Fruit fly (Drosophila melanogaster): ENCODE measurements around the gene CG8219.

The CG8219 gene

dm6 chr3L:6181776-6182175 is 18.5 kb upstream of the CG8219 start, which contains the start of gene CG10274 (continued):
- TF ChIP-seq cwo (GFP tag; optimal IDR thresholded peaks at IDR 0.05) = no peak
- TF ChIP-seq Doc2 (GFP tag; IDR thresholded peaks at IDR 0.05) = no peak
- TF ChIP-seq wdn (GFP tag; IDR thresholded peaks at IDR 0.05) = peak; percentile 40; the same call in 1 of the 2 replicates
- TF ChIP-seq HLH3B (GFP tag; IDR thresholded peaks at IDR 0.05) = peak; percentile 65
- peak in 1 of 3 experiments; percentile 81 for TF ChIP-seq lola (GFP tag; optimal IDR thresholded peaks at IDR 0.05)
- TF ChIP-seq CG16863 (GFP tag; optimal IDR thresholded peaks at IDR 0.05) = peak; percentile 64
- TF ChIP-seq CG1603 (tag; optimal IDR thresholded peaks at IDR 0.05) = no peak
- peak; percentile 76 for TF ChIP-seq CG9727 (GFP tag; optimal IDR thresholded peaks at IDR 0.05)
- TF ChIP-seq Max (GFP tag; optimal IDR thresholded peaks at IDR 0.05) = peak; percentile 74
- TF ChIP-seq CG4707 (GFP tag; optimal IDR thresholded peaks at IDR 0.05) = no peak
- TF ChIP-seq cas (GFP tag; IDR thresholded peaks at IDR 0.05) = no peak
- TF ChIP-seq row (GFP tag; IDR thresholded peaks at IDR 0.05) = peak; percentile 97
- TF ChIP-seq CG18011 (GFP tag; optimal IDR thresholded peaks at IDR 0.05) = peak; percentile 59
- TF ChIP-seq CG10147 (GFP tag; optimal IDR thresholded peaks at IDR 0.05) = no peak
- TF ChIP-seq GATAe (GFP tag; conservative IDR thresholded peaks at IDR 0.05) = no peak; the same call in 1 of the 2 replicates
- TF ChIP-seq Hand (GFP tag; optimal IDR thresholded peaks at IDR 0.05) = no peak
- TF ChIP-seq sim (GFP tag; IDR thresholded peaks at IDR 0.05) = no peak
- peak; percentile 81 for TF ChIP-seq NfI (GFP tag; optimal IDR thresholded peaks at IDR 0.05)
- TF ChIP-seq pb (GFP tag; optimal IDR thresholded peaks at IDR 0.05) = no peak
- no peak for TF ChIP-seq kah (GFP tag; optimal IDR thresholded peaks at IDR 0.05)
- no peak for TF ChIP-seq lov (optimal IDR thresholded peaks at IDR 0.05)
- no peak for TF ChIP-seq lov (GFP tag; IDR thresholded peaks at IDR 0.05)
- no peak for TF ChIP-seq br (optimal IDR thresholded peaks at IDR 0.05)
- TF ChIP-seq jumu (GFP tag; optimal IDR thresholded peaks at IDR 0.05) = peak; percentile 64
- peak; percentile 85 for TF ChIP-seq lilli (GFP tag; optimal IDR thresholded peaks at IDR 0.05)
- TF ChIP-seq CG12744 (GFP tag; optimal IDR thresholded peaks at IDR 0.05) = peak; percentile 48
- TF ChIP-seq esg (GFP tag; conservative IDR thresholded peaks at IDR 0.05) = peak; percentile 54; the same call in 1 of the 2 replicates
- TF ChIP-seq dysf (GFP tag; IDR thresholded peaks at IDR 0.05) = peak; percentile 66; the same call in 1 of the 3 replicates
- TF ChIP-seq CG14050 (GFP tag; IDR thresholded peaks at IDR 0.05) = peak; percentile 34; the same call in 1 of the 3 replicates
- peak; percentile 79 for TF ChIP-seq tin (GFP tag; optimal IDR thresholded peaks at IDR 0.05)
- no peak for TF ChIP-seq Dek (tag; optimal IDR thresholded peaks at IDR 0.05)
- peak; percentile 35; the same call in 1 of the 2 replicates for TF ChIP-seq CG31224 (GFP tag; IDR thresholded peaks at IDR 0.05)
- peak; percentile 77 for TF ChIP-seq CG2116 (GFP tag; optimal IDR thresholded peaks at IDR 0.05)
- no peak for TF ChIP-seq danr (GFP tag; IDR thresholded peaks at IDR 0.05)
- TF ChIP-seq trem (tag; optimal IDR thresholded peaks at IDR 0.05) = peak; percentile 98
- TF ChIP-seq D (optimal IDR thresholded peaks at IDR 0.05) = no peak
- TF ChIP-seq D (GFP tag; optimal IDR thresholded peaks at IDR 0.05) = peak; percentile 29
- TF ChIP-seq CoRest (tag; optimal IDR thresholded peaks at IDR 0.05) = peak; percentile 90
- no peak for TF ChIP-seq Trl (optimal IDR thresholded peaks at IDR 0.05)
- peak; percentile 71 for TF ChIP-seq Trl (GFP tag; optimal IDR thresholded peaks at IDR 0.05)
- no peak for TF ChIP-seq CG2199 (GFP tag; IDR thresholded peaks at IDR 0.05)
- no peak for TF ChIP-seq CG6254 (GFP tag; optimal IDR thresholded peaks at IDR 0.05)
- TF ChIP-seq da (GFP tag; optimal IDR thresholded peaks at IDR 0.05) = peak; percentile 30
- TF ChIP-seq CG7357 (GFP tag; IDR thresholded peaks at IDR 0.05) = peak; percentile 33; the same call in 1 of the 3 replicates
- peak; percentile 93 for TF ChIP-seq Med (GFP tag)
- TF ChIP-seq CG31365 (tag; optimal IDR thresholded peaks at IDR 0.05) = no peak
- peak; percentile 24 for TF ChIP-seq CG9797 (GFP tag; optimal IDR thresholded peaks at IDR 0.05)
- TF ChIP-seq D19A (tag; optimal IDR thresholded peaks at IDR 0.05) = no peak
- peak; percentile 76 for TF ChIP-seq slou (GFP tag; optimal IDR thresholded peaks at IDR 0.05)
- TF ChIP-seq CG33557 (GFP tag; optimal IDR thresholded peaks at IDR 0.05) = peak; percentile 73
- peak; percentile 78 for TF ChIP-seq Dip3 (GFP tag; optimal IDR thresholded peaks at IDR 0.05)
- no peak for TF ChIP-seq CG43689 (GFP tag; IDR thresholded peaks at IDR 0.05)
